Fruit fly (Drosophila melanogaster): Measurements from ENCODE around the gene Ranbp21.

- no peak for TF ChIP-seq usp (GFP tag; optimal IDR thresholded peaks at IDR 0.05)
- TF ChIP-seq EcR (GFP tag; optimal IDR thresholded peaks at IDR 0.05) = no peak
- no peak for TF ChIP-seq pan (optimal IDR thresholded peaks at IDR 0.05)
- TF ChIP-seq psq (optimal IDR thresholded peaks at IDR 0.05) = no peak
These were observed 44.8 kb upstream of the Ranbp21 start, which contains the start of gene Cdc42 for dm6 chrX:19696845-19697244.
